Worm (Caenorhabditis elegans) whole organism, L4 larva: ENCODE results near the gene col-83.

Experiments used
- F49E8.2 ChIP-seq: sonication (generic microtip); optimal IDR thresholded peaks from 2 replicates; lab custom pipeline; 2016; ENCODE audit warnings: missing compliant biosample characterization, mild to moderate bottlenecking, missing genetic modification characterization, borderline replicate concordance
- Y75B8A.6 ChIP-seq: fragments of 200-800 bp; sonication (Bioruptor generic); IDR thresholded peaks from 2 replicates; pipeline ENCODE4 v1.3.6; 2022; ENCODE audit warnings: missing genetic modification reagents, missing genetic modification characterization, missing compliant biosample characterization
- ZK546.5 ChIP-seq, 2 experiments: sonication (generic microtip); optimal IDR thresholded peaks; 2 replicates each; lab custom pipeline; 2017; ENCODE audit warnings: missing biosample characterization in 2 of 2, missing genetic modification characterization in 2 of 2
- aha-1 ChIP-seq: fragments of 150-350 bp; peaks from one replicate; lab custom pipeline; 2014; ENCODE audit warnings: missing biosample characterization, missing genetic modification characterization
- aly-2 ChIP-seq: sonication (generic microtip); optimal IDR thresholded peaks from 2 replicates; lab custom pipeline; 2018; ENCODE audit warnings: missing biosample characterization, missing genetic modification characterization
- ceh-20 ChIP-seq: fragments of 200-800 bp; sonication (Bioruptor generic); IDR thresholded peaks from 2 replicates; pipeline ENCODE4 v1.3.6; 2022; ENCODE audit warnings: missing genetic modification reagents, missing genetic modification characterization, missing compliant biosample characterization
- ceh-32 ChIP-seq: sonication (generic microtip); optimal IDR thresholded peaks from 2 replicates; lab custom pipeline; 2016; ENCODE audit warnings: mild to moderate bottlenecking, missing genetic modification characterization, missing compliant biosample characterization; ENCODE audit not compliant: poor library complexity
- ces-1 ChIP-seq: fragments of 150-350 bp; sonication (generic microtip); optimal IDR thresholded peaks from 4 replicates; lab custom pipeline; 2014; ENCODE audit warnings: missing biosample characterization, missing genetic modification reagents, missing genetic modification characterization
- daf-16 ChIP-seq, 3 experiments: sonication (generic microtip); optimal IDR thresholded peaks; 2 replicates each; lab custom pipeline; 2016 to 2017; ENCODE audit warnings: missing genetic modification characterization in 3 of 3, missing genetic modification reagents in 3 of 3, mild to moderate bottlenecking in 2 of 3, missing compliant biosample characterization in 2 of 3, missing biosample characterization in 1 of 3, moderate library complexity in 1 of 3
- daf-8 ChIP-seq: fragments of 200-800 bp; sonication (Bioruptor generic); IDR thresholded peaks from 2 replicates; pipeline ENCODE4 v1.3.6; 2022; ENCODE audit warnings: missing genetic modification characterization, missing compliant biosample characterization
- dmd-6 ChIP-seq: fragments of 200-800 bp; sonication (Bioruptor generic); IDR thresholded peaks from 2 replicates; pipeline ENCODE4 v1.3.6; 2022; ENCODE audit warnings: missing genetic modification reagents, missing genetic modification characterization, missing compliant biosample characterization
- dmd-9 ChIP-seq: fragments of 200-800 bp; sonication (Bioruptor generic); IDR thresholded peaks from 2 replicates; pipeline ENCODE4 v1.3.6; 2022; ENCODE audit warnings: missing genetic modification reagents, missing genetic modification characterization, missing compliant biosample characterization
- egl-43 ChIP-seq: fragments of 200-800 bp; sonication (Bioruptor generic); IDR thresholded peaks from 2 replicates; pipeline ENCODE4 v1.3.6; 2022; ENCODE audit warnings: missing genetic modification reagents, missing genetic modification characterization, missing compliant biosample characterization
- gei-8 ChIP-seq: fragments of 200-800 bp; sonication (Bioruptor generic); optimal IDR thresholded peaks from 2 replicates; lab custom pipeline; 2018; ENCODE audit warnings: mild to moderate bottlenecking, missing genetic modification characterization, missing compliant biosample characterization
- hlh-11 ChIP-seq: fragments of 200-800 bp; sonication (Bioruptor generic); optimal IDR thresholded peaks from 2 replicates; lab custom pipeline; 2018; ENCODE audit warnings: mild to moderate bottlenecking, missing genetic modification characterization, missing compliant biosample characterization
- lin-1 ChIP-seq: fragments of 200-800 bp; sonication (Bioruptor generic); IDR thresholded peaks from 2 replicates; pipeline ENCODE4 v1.3.6; 2022; ENCODE audit warnings: missing genetic modification reagents, missing genetic modification characterization, missing compliant biosample characterization
- lin-38 ChIP-seq: fragments of 200-800 bp; sonication (Bioruptor generic); IDR thresholded peaks from 2 replicates; pipeline ENCODE4 v1.3.6; 2022; ENCODE audit warnings: missing genetic modification reagents, missing genetic modification characterization, missing compliant biosample characterization
- madf-9 ChIP-seq: fragments of 200-800 bp; sonication (Bioruptor generic); conservative IDR thresholded peaks from 2 replicates; pipeline ENCODE4 v1.3.6; 2022; ENCODE audit warnings: missing genetic modification reagents, missing genetic modification characterization, missing compliant biosample characterization
- mdt-29 ChIP-seq: fragments of 200-800 bp; sonication (Bioruptor generic); IDR thresholded peaks from 2 replicates; pipeline ENCODE4 v1.3.6; 2022; ENCODE audit warnings: missing genetic modification reagents, missing genetic modification characterization, missing compliant biosample characterization
- nhr-11 ChIP-seq: fragments of 150-350 bp; optimal IDR thresholded peaks from 2 replicates; lab custom pipeline; 2014; ENCODE audit warnings: missing biosample characterization, missing genetic modification characterization
- nhr-111 ChIP-seq: fragments of 200-800 bp; sonication (Bioruptor generic); optimal IDR thresholded peaks from 2 replicates; lab custom pipeline; 2018; ENCODE audit warnings: mild to moderate bottlenecking, missing genetic modification characterization, missing compliant biosample characterization
- nhr-25 ChIP-seq: sonication (generic microtip); optimal IDR thresholded peaks from 2 replicates; lab custom pipeline; 2017; ENCODE audit warnings: missing genetic modification characterization, mild to moderate bottlenecking, missing compliant biosample characterization, antibody characterized with exemption, moderate library complexity, borderline replicate concordance; ENCODE audit not compliant: insufficient read depth
- pha-4 ChIP-seq, 2 experiments: fragments of 150-350 bp in 1 of 2; fragments of 200-800 bp in 1 of 2; sonication (Bioruptor generic) in 1 of 2; IDR thresholded peaks in 1 of 2; optimal IDR thresholded peaks in 1 of 2; 2 replicates each; pipeline versions ENCODE4 v1.3.6 to Lab custom; 2014 to 2022; ENCODE audit warnings: missing genetic modification characterization in 2 of 2, missing genetic modification reagents in 2 of 2, missing biosample characterization in 1 of 2, missing compliant biosample characterization in 1 of 2
- php-3 ChIP-seq: fragments of 200-800 bp; sonication (Bioruptor generic); IDR thresholded peaks from 2 replicates; pipeline ENCODE4 v1.3.6; 2022; ENCODE audit warnings: missing genetic modification reagents, missing genetic modification characterization, missing compliant biosample characterization
- rbr-2 ChIP-seq: sonication (generic microtip); optimal IDR thresholded peaks from 2 replicates; lab custom pipeline; 2016; ENCODE audit warnings: missing genotype, missing genetic modification characterization, missing compliant biosample characterization
- set-16 ChIP-seq: fragments of 200-800 bp; sonication (Bioruptor generic); IDR thresholded peaks from 2 replicates; pipeline ENCODE4 v1.3.6; 2022; ENCODE audit warnings: missing genetic modification reagents, missing genetic modification characterization, missing compliant biosample characterization
- snpc-1.2 ChIP-seq: fragments of 200-800 bp; sonication (Bioruptor generic); IDR thresholded peaks from 2 replicates; pipeline ENCODE4 v1.3.6; 2022; ENCODE audit warnings: missing genetic modification reagents, missing genetic modification characterization, missing compliant biosample characterization
- snpc-4 ChIP-seq: fragments of 150-350 bp; optimal IDR thresholded peaks from 2 replicates; lab custom pipeline; 2014; ENCODE audit warnings: missing biosample characterization, missing genetic modification characterization
- unc-130 ChIP-seq: sonication (generic microtip); optimal IDR thresholded peaks from 2 replicates; lab custom pipeline; 2016; ENCODE audit warnings: missing genetic modification reagents, missing genetic modification characterization, missing compliant biosample characterization
- unc-39 ChIP-seq: sonication (generic microtip); optimal IDR thresholded peaks from 2 replicates; lab custom pipeline; 2017; ENCODE audit warnings: missing biosample characterization, missing genetic modification characterization
- unc-62 ChIP-seq, 3 experiments: fragments of 150-350 bp in 1 of 3; sonication (generic microtip); optimal IDR thresholded peaks in 2 of 3; peaks in 1 of 3; 1 replicate in 1 of 3; 2 replicates in 2 of 3; lab custom pipeline; 2014 to 2017; ENCODE audit warnings: missing biosample characterization in 3 of 3, missing genetic modification characterization in 3 of 3, missing genetic modification reagents in 3 of 3, missing genotype in 1 of 3
- zip-2 ChIP-seq: fragments of 150-350 bp; optimal IDR thresholded peaks from 2 replicates; lab custom pipeline; 2014; ENCODE audit warnings: missing biosample characterization, missing genetic modification characterization
- ztf-11 ChIP-seq: fragments of 150-350 bp; optimal IDR thresholded peaks from 2 replicates; lab custom pipeline; 2014; ENCODE audit warnings: missing biosample characterization, missing genetic modification characterization
- ztf-7 ChIP-seq: fragments of 150-350 bp; optimal IDR thresholded peaks from 2 replicates; lab custom pipeline; 2014; ENCODE audit warnings: missing biosample characterization, missing genetic modification characterization

col-83 gene

DNA sequence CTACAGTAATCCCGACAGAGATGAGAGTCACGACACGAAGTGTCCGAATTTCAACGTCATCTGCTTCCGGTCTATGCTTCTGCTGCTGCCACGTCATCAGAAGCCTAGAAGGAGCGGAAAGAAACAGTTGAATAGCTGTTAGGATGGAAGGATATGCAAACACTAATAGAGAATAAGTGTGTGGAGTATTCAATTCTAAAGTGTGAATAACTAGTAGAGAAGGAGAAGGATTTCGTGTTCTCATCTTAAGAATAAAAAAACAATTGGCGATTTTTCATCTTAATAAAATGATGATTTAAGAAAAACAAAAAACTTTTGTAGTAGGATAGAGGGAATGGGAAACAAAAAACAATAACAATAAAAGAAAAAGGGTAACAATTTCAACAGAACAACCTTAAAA, at the start of gene col-83:
Gene col-83, minus strand, starts transcription at position 101 of the 400 bp plus-strand sequence.
- TF ChIP-seq aly-2 (tag; lab: Kevin White, UChicago): no peak
- peak in 1 of 2 experiments; percentile 7 for TF ChIP-seq unc-62 (GFP tag; optimal IDR thresholded peaks at IDR 0.05 in 1 of 2; lab: Kevin White, UChicago)
- TF ChIP-seq unc-62 (tag; optimal IDR thresholded peaks at IDR 0.05; lab: Kevin White, UChicago): no peak
- 0 out of 2 replicates have a peak, but pooled peaks have one; percentile 13 for TF ChIP-seq lin-38 (GFP tag; lab: Robert Waterston, UW)
- TF ChIP-seq, all 104 proteins: peak for 2

DNA sequence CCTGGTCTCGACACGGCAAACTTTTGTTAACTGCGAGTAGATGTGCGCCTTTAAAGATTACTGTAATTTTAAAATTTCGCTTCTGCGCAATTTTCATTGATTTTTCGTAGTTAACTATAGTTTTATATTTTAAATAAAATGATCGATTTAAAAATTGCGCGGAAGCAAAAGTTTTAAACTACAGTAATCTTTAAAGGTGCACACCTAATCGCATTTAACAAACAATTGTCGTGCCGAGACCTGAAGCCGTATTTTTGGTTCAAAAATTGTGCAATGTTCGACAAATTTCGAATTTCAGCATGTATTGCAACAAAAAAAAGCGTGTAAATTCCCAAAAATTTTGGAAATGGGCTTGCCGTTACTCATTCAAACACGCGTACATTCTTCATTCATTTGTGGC, 48.7 kb upstream of the col-83 start:
- TF ChIP-seq daf-8 (GFP tag; lab: Robert Waterston, UW) (no peak), ztf-11 (no peak), egl-43 (GFP tag; lab: Robert Waterston, UW) (no peak), pha-4 (GFP tag; IDR thresholded peaks at IDR 0.05; lab: Robert Waterston, UW) (no peak), pha-4 (tag; optimal IDR thresholded peaks at IDR 0.05; lab: Kevin White, UChicago) (no peak), aha-1 (tag; lab: Kevin White, UChicago) (peak; percentile 15), lin-1 (GFP tag; lab: Robert Waterston, UW) (no peak), mdt-29 (GFP tag; lab: Robert Waterston, UW) (no peak), ztf-7 (tag; lab: Kevin White, UChicago) (no peak), unc-62 (GFP tag; optimal IDR thresholded peaks at IDR 0.05 in 1 of 2; lab: Kevin White, UChicago) (peak in 1 of 2 experiments; percentile 26), unc-62 (tag; optimal IDR thresholded peaks at IDR 0.05; lab: Kevin White, UChicago) (no peak), madf-9 (no peak)
- TF ChIP-seq, all 104 proteins: peak for 2

DNA sequence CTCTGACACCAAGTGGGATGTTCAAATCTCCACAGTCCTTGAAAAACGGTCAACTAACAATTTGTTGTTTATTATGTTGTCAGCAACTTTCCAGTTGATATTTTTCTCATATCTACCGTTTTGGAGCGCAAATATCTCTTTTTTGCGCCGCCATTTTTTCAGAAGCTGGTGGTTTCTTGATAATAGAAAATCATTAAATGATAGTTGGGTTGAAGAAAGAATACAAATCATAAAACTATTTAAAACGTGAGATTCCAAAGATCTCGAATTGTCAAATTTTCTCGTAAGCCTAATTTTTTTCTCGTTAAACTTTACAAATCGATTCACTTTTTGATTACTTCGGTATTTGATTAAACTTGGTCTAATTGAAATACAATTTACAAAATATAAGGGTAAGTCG, 46.6 kb upstream of the col-83 start, which contains the start of gene rpl-42:
Gene rpl-42, plus strand, starts transcription at position 301 of the 400 bp plus-strand sequence.
- no peak for TF ChIP-seq lin-38 (GFP tag; lab: Robert Waterston, UW)
- no peak for TF ChIP-seq unc-39
- TF ChIP-seq snpc-1.2 (GFP tag; lab: Robert Waterston, UW): no peak
- TF ChIP-seq F49E8.2 (tag; lab: Kevin White, UChicago): no peak
- no peak for TF ChIP-seq ceh-32
- no peak for TF ChIP-seq dmd-6
- no peak for TF ChIP-seq nhr-111 (GFP tag; lab: Kevin White, UChicago)
- TF ChIP-seq Y75B8A.6 (GFP tag; lab: Robert Waterston, UW): no peak
- TF ChIP-seq ZK546.5 (tag; optimal IDR thresholded peaks at IDR 0.05; lab: Kevin White, UChicago): no peak

DNA sequence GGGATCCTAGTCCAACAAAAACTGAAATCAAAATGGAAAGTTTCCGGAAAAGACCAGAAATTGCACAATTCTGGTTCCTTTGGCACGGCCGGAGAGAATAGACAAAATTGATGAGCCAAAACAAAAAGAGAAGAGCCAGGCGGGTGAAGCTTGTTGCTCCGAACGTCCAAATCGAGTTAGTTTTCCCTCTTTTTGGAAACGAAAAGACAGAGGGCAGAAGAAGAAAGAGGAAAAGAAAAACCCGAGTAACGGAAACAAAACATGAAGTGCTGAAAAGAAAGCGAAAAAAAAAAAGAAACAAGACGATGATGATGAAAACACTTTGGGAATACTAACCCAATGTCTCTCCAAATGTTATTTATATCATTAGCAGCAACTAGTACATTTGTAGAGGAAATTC, 45.8 kb upstream of the col-83 start:
- TF ChIP-seq hlh-11 (no peak), ces-1 (GFP tag; lab: Kevin White, UChicago) (peak; percentile 62), nhr-111 (GFP tag; lab: Kevin White, UChicago) (no peak), set-16 (GFP tag; lab: Robert Waterston, UW) (no peak)

DNA sequence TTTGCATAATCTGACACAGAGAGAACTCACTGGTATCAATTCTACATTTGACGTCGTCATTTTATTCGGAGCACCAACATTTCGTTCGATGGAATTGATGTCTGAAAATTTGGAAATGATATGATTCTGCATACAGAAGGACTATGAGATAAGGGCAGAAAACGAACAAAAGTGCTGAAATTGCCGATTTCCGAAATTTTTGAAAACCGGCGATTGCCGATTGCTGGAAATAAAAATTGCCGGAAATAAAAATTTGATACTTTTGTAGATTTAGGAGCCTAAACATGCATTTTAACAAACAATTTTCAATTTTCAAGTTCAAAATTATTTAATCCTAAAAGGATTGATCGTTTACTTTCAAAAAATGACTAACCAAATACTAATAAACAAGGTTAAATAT, 43.6 kb upstream of the col-83 start, which contains the start of gene unc-53:
Gene unc-53, minus strand, starts transcription at position 101 of the 400 bp plus-strand sequence.
- TF ChIP-seq ZK546.5 (tag; optimal IDR thresholded peaks at IDR 0.05; lab: Kevin White, UChicago) (no peak), pha-4 (GFP tag; IDR thresholded peaks at IDR 0.05; lab: Robert Waterston, UW) (no peak), pha-4 (tag; optimal IDR thresholded peaks at IDR 0.05; lab: Kevin White, UChicago) (no peak), php-3 (no peak), nhr-11 (tag; lab: Kevin White, UChicago) (no peak), dmd-9 (GFP tag; lab: Robert Waterston, UW) (no peak), rbr-2 (tag; lab: Kevin White, UChicago) (no peak), ceh-20 (GFP tag; lab: Robert Waterston, UW) (no peak), aha-1 (tag; lab: Kevin White, UChicago) (no peak), mdt-29 (GFP tag; lab: Robert Waterston, UW) (no peak), ceh-32 (no peak), unc-130 (GFP tag; lab: Kevin White, UChicago) (no peak), zip-2 (tag; lab: Kevin White, UChicago) (no peak), snpc-4 (tag; lab: Kevin White, UChicago) (no peak), ztf-11 (no peak), daf-8 (GFP tag; lab: Robert Waterston, UW) (no peak), daf-16 (GFP tag; optimal IDR thresholded peaks at IDR 0.05; lab: Kevin White, UChicago) (no peak), daf-16 (tag; optimal IDR thresholded peaks at IDR 0.05; lab: Kevin White, UChicago) (no peak), gei-8 (no peak), unc-39 (no peak), nhr-25 (tag; lab: Kevin White, UChicago) (no peak), madf-9 (no peak)
